Fruit fly (Drosophila melanogaster): ENCODE data around the gene CG17027.
A peak's percentile ranks its signal among the peaks of the same experiment; 100 is the strongest.

CG17027 gene

DNA sequence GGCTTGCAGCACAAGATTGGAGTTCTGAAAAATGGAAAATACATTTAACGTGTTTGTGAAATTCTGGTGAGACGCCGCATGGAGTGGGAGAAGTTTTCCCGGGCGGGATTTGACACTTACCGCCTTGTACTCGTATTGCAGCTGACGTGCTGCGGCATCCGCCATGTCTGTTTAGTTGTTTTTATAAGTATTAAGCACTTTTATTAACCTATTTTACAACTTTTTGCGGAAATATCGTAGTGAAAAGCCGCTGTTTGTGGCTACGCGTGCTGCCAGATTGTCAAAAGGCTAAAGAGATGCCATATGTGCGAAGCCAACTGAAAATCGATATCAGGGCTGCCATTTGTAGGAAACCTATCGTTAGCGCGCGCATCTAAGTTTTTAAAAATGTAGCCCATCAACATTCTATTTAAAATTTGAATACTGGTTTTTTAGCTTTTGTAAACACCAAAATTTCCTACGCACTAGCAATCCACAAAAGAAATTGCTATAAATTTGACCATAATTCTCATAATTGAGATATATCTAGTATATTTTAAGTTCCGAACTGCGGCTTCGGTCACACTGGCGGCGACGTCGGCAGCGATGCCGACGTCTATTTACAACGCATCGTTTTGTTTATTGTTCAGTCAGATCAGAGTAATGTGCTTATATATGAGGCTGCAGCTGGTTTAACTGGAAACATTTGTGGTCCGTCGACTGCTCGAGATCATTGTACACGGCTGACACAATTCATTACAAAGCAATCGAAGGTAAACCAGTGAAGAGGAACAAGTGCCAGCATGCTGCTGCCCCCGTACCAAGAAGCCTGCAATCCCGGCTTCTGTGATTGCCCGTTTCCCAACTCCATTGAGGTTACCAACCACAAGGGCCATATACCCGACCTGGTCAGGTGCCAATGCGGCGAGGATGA, 12.1 kb upstream of the CG17027 start, which contains the start of the genes Brr2 and CG10516:
TSS of gene Brr2 (minus strand) at position 285 of the 913 bp plus-strand sequence.
TSS of gene CG10516 (plus strand) at position 617 of the 913 bp plus-strand sequence.
- TF ChIP-seq CG9139 (GFP tag; optimal IDR thresholded peaks at IDR 0.05) = no peak
- peak; percentile 54 for TF ChIP-seq Sox14 (GFP tag; optimal IDR thresholded peaks at IDR 0.05)
- TF ChIP-seq CG32006 (GFP tag; optimal IDR thresholded peaks at IDR 0.05) = no peak
- TF ChIP-seq esn (GFP tag; optimal IDR thresholded peaks at IDR 0.05) = peak; percentile 33
- no peak for TF ChIP-seq Met (GFP tag; optimal IDR thresholded peaks at IDR 0.05)
- TF ChIP-seq fkh (GFP tag; optimal IDR thresholded peaks at IDR 0.05) = peak; percentile 98
- TF ChIP-seq CG3032 (tag; optimal IDR thresholded peaks at IDR 0.05) = peak; percentile 29
- TF ChIP-seq CG31627 (GFP tag; optimal IDR thresholded peaks at IDR 0.05) = peak; percentile 31
- TF ChIP-seq ss (GFP tag; optimal IDR thresholded peaks at IDR 0.05) = peak in 1 of 2 experiments; percentile 37
- TF ChIP-seq CG3919 (GFP tag; optimal IDR thresholded peaks at IDR 0.05) = no peak
- TF ChIP-seq CG8319 (GFP tag; optimal IDR thresholded peaks at IDR 0.05) = peak; percentile 28

DNA sequence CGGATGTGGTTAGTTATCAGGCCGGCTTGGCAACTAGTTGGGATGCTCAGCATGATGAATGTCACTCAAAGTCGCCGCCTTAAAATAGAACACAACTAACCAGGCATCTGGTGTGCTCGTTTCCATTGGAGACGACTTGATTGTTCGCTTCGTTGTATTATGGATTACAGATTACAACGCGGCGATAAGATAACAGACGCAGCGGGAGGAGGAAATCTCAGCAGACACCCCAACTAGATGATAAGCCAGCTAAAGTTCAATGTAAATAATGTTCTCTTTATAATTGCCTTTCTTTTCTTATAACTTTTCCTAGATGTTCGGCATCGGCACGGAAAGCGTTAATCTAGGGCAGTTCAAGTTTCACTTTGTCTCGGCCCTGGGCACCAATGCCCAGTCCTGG, 11.2 kb upstream of the CG17027 start:
- TF ChIP-seq CG32006 (GFP tag; optimal IDR thresholded peaks at IDR 0.05) (no peak), svp (GFP tag) (peak; percentile 93)

DNA sequence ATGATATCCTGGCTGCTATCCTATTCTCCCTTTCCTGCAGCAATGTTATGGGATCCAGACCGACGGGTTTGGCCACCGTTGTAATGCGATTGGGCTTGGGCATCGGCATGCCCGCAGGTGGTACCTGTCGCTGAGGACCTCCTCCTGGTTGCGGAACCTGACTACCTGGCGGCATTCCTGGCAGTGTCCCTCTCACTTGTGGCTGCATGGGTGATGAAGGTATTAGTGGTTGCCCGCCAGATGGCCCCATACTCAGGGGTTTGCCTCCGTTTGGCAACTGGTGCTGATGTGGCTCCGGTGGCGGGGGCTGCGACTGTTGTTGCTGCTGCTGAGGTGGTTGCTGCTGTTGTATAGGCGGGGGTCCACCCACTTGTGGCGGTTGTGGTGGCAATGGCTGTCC, 5.7 kb upstream of the CG17027 start:
- no peak for TF ChIP-seq CG1621 (tag; optimal IDR thresholded peaks at IDR 0.05)
- TF ChIP-seq CG11762 (GFP tag; optimal IDR thresholded peaks at IDR 0.05; ENCODE audit: insufficient read depth) = no peak
- no peak for TF ChIP-seq Sox102F (GFP tag; optimal IDR thresholded peaks at IDR 0.05)
- no peak for TF ChIP-seq Lpt (GFP tag; optimal IDR thresholded peaks at IDR 0.05)
- no peak for TF ChIP-seq esn (GFP tag; optimal IDR thresholded peaks at IDR 0.05)
- no peak for TF ChIP-seq fkh (GFP tag; optimal IDR thresholded peaks at IDR 0.05)
- TF ChIP-seq CG11902 (GFP tag; optimal IDR thresholded peaks at IDR 0.05) = no peak
- TF ChIP-seq eg (GFP tag; IDR thresholded peaks at IDR 0.05) = no peak
- TF ChIP-seq CG6163 (GFP tag; IDR thresholded peaks at IDR 0.05) = no peak
- no peak for TF ChIP-seq Ets21C (GFP tag; optimal IDR thresholded peaks at IDR 0.05)
- no peak for TF ChIP-seq fd85E (GFP tag; optimal IDR thresholded peaks at IDR 0.05)
- no peak for TF ChIP-seq Gug (GFP tag; IDR thresholded peaks at IDR 0.05)

DNA sequence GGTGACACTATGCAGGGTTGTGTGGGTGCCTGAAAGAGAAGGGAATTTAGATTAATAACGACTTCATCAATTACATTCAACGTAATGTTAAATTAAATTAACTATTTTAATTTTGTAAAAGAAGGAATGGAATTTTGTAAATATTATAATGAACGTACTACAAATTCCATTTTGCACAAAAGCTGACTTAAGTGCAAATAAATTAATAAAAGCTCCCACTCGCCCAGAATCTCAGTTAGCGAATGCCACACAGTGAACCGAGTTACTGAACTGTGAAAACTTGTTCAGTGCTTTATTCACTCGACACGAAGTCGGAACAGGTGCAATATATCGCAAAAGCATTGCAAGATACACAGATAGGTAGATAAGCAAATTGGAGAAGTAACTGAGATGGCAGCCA, 4.8 kb upstream of the CG17027 start, which contains the start of gene CG17026:
TSS of gene CG17026 (plus strand) at position 301 of the 400 bp plus-strand sequence.
- no peak for TF ChIP-seq CG8319 (GFP tag; optimal IDR thresholded peaks at IDR 0.05)
- TF ChIP-seq CG15336 (GFP tag; IDR thresholded peaks at IDR 0.05) = no peak
- TF ChIP-seq CG6163 (GFP tag; IDR thresholded peaks at IDR 0.05) = no peak
- no peak for TF ChIP-seq Blimp-1 (GFP tag; optimal IDR thresholded peaks at IDR 0.05)
- no peak for TF ChIP-seq fd59A (GFP tag; optimal IDR thresholded peaks at IDR 0.05)
- no peak for TF ChIP-seq CG6792 (GFP tag; optimal IDR thresholded peaks at IDR 0.05)
- TF ChIP-seq dsx (GFP tag; optimal IDR thresholded peaks at IDR 0.05; ENCODE audit: poor library complexity, severe bottlenecking) = no peak
- TF ChIP-seq CG8632 (GFP tag; optimal IDR thresholded peaks at IDR 0.05) = no peak
- no peak for TF ChIP-seq CG4318 (GFP tag; optimal IDR thresholded peaks at IDR 0.05)
- no peak for TF ChIP-seq OdsH (GFP tag; optimal IDR thresholded peaks at IDR 0.05)
- no peak for TF ChIP-seq CG16779 (tag; optimal IDR thresholded peaks at IDR 0.05)
- no peak for TF ChIP-seq fkh (GFP tag; optimal IDR thresholded peaks at IDR 0.05)
- no peak for TF ChIP-seq Eip75B (GFP tag; optimal IDR thresholded peaks at IDR 0.05)
- no peak for TF ChIP-seq Gug (GFP tag; IDR thresholded peaks at IDR 0.05)
- no peak for TF ChIP-seq CG3919 (GFP tag; optimal IDR thresholded peaks at IDR 0.05)
- TF ChIP-seq fd85E (GFP tag; optimal IDR thresholded peaks at IDR 0.05) = no peak
- no peak for TF ChIP-seq Sox102F (GFP tag; optimal IDR thresholded peaks at IDR 0.05)
- TF ChIP-seq CG11294 (GFP tag; IDR thresholded peaks at IDR 0.05) = no peak
- no peak for TF ChIP-seq pdm3 (GFP tag; optimal IDR thresholded peaks at IDR 0.05)
- no peak for TF ChIP-seq Met (GFP tag; optimal IDR thresholded peaks at IDR 0.05)

Data from whole organism, prepupa.